Worm (Caenorhabditis elegans) whole organism, L4 larva: ENCODE measurements around the gene C40H1.7.

Source experiments
- F26F4.8 ChIP-seq: fragments of 200-800 bp; sonication (Bioruptor generic); conservative IDR thresholded peaks from 2 replicates; pipeline ENCODE4 v1.3.6; 2022; ENCODE audit warnings: missing genetic modification characterization, missing compliant biosample characterization
- ceh-82 ChIP-seq: sonication (generic microtip); optimal IDR thresholded peaks from 2 replicates; lab custom pipeline; 2017; ENCODE audit warnings: missing biosample characterization, missing genetic modification characterization
- daf-19 ChIP-seq: fragments of 200-800 bp; sonication (Bioruptor generic); conservative IDR thresholded peaks from 2 replicates; pipeline ENCODE4 v1.3.6; 2022; ENCODE audit warnings: missing genetic modification characterization, missing compliant biosample characterization
- dmd-8 ChIP-seq: fragments of 200-800 bp; sonication (Bioruptor generic); IDR thresholded peaks from 2 replicates; pipeline ENCODE4 v1.3.6; 2022; ENCODE audit warnings: missing genetic modification characterization, missing compliant biosample characterization
- lim-7 ChIP-seq: fragments of 200-800 bp; sonication (Bioruptor generic); IDR thresholded peaks from 2 replicates; pipeline ENCODE4 v1.3.6; 2022; ENCODE audit warnings: missing genetic modification characterization, missing compliant biosample characterization
- lir-3 ChIP-seq: sonication (generic microtip); optimal IDR thresholded peaks from 2 replicates; lab custom pipeline; 2016; ENCODE audit warnings: mild to moderate bottlenecking, missing genetic modification characterization, missing compliant biosample characterization
- mdl-1 ChIP-seq, 2 experiments: fragments of 150-350 bp in 1 of 2; sonication (generic microtip) in 1 of 2; optimal IDR thresholded peaks; 2 replicates each; lab custom pipeline; 2014 to 2017; ENCODE audit warnings: missing biosample characterization in 2 of 2, missing genetic modification characterization in 2 of 2
- snpc-4 ChIP-seq: fragments of 150-350 bp; optimal IDR thresholded peaks from 2 replicates; lab custom pipeline; 2014; ENCODE audit warnings: missing biosample characterization, missing genetic modification characterization
- tag-97 ChIP-seq: fragments of 200-800 bp; sonication (Bioruptor generic); IDR thresholded peaks from 2 replicates; pipeline ENCODE4 v1.3.6; 2022; ENCODE audit warnings: missing genetic modification characterization, missing compliant biosample characterization
- ztf-11 ChIP-seq: fragments of 150-350 bp; optimal IDR thresholded peaks from 2 replicates; lab custom pipeline; 2014; ENCODE audit warnings: missing biosample characterization, missing genetic modification characterization

DNA sequence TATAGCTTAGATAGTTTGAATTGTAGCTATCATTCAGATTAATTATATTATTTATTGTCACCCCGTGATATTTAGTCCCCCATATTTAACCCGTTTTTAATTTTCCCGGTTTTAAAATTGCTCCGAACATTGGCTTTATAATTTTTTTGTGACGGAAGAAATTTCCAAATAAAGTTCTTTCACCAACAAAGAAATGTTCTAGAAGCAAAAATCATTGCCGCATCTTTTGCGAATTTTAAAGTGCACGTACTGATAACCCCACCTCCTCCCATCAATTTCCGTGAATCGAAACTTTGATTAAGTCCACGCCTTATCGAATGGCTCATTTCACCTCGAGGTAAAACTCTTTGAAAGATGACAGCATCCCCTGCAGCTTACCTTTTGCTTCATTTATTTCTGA is at the start of gene C40H1.7:
- TF ChIP-seq F26F4.8 (GFP tag; lab: Robert Waterston, UW) (no peak), tag-97 (GFP tag; lab: Robert Waterston, UW) (no peak), ztf-11 (tag; lab: Kevin White, UChicago) (no peak), snpc-4 (no peak), ceh-82 (tag; lab: Kevin White, UChicago) (no peak), mdl-1 (tag; optimal IDR thresholded peaks at IDR 0.05; lab: Kevin White, UChicago) (no peak), lir-3 (no peak), dmd-8 (GFP tag; lab: Robert Waterston, UW) (no peak), lim-7 (GFP tag; lab: Robert Waterston, UW) (no peak), daf-19 (GFP tag; lab: Robert Waterston, UW) (no peak)
